Fruit fly (Drosophila melanogaster) whole organism, embryonic: ENCODE results near the gene CG32106.
A peak's percentile ranks its signal among the peaks of the same experiment; 100 is the strongest.

ENCODE experiments used
- Awh ChIP-seq: fragments of 200-800 bp; sonication (Bioruptor generic); IDR thresholded peaks from 2 replicates; pipeline ENCODE4, ENCODE4 v1.3.6; 2022; ENCODE audit warnings: missing biosample characterization, missing genetic modification characterization
- B-H1 ChIP-seq: fragments of 200-800 bp; sonication (Bioruptor generic); IDR thresholded peaks from 3 replicates; pipeline ENCODE4 v1.3.6; 2022; ENCODE audit warnings: missing biosample characterization, missing genetic modification characterization
- CG10274 ChIP-seq: fragments of 200-800 bp; sonication (Bioruptor generic); optimal IDR thresholded peaks from 3 replicates; lab custom pipeline; 2017; ENCODE audit warnings: missing biosample characterization, mild to moderate bottlenecking, missing genetic modification characterization
- CG13287 ChIP-seq: fragments of 200-800 bp; sonication (Bioruptor generic); IDR thresholded peaks from 2 replicates; pipeline ENCODE4 v1.3.6; 2022; ENCODE audit warnings: missing biosample characterization, missing genetic modification characterization; ENCODE audit not compliant: partially characterized antibody
- CG14860 ChIP-seq: fragments of 200-800 bp; sonication (Bioruptor generic); IDR thresholded peaks from 3 replicates; pipeline ENCODE4 v1.3.6; 2022; ENCODE audit warnings: missing biosample characterization, missing genetic modification characterization; ENCODE audit not compliant: partially characterized antibody
- CG1603 ChIP-seq: fragments of 200-800 bp; sonication (Bioruptor generic); optimal IDR thresholded peaks from 2 replicates; lab custom pipeline; 2019; ENCODE audit warnings: missing biosample characterization, mild to moderate bottlenecking, missing genetic modification characterization, moderate library complexity
- CG17361 ChIP-seq: fragments of 200-800 bp; sonication (Bioruptor generic); IDR thresholded peaks from 3 replicates; pipeline ENCODE4 v1.3.6; 2022; ENCODE audit warnings: missing biosample characterization, missing genetic modification characterization
- CG17802 ChIP-seq: fragments of 200-800 bp; sonication (Bioruptor generic); optimal IDR thresholded peaks from 2 replicates; lab custom pipeline; 2018; ENCODE audit warnings: missing biosample characterization, mild to moderate bottlenecking, missing genetic modification characterization, moderate library complexity
- CG18011 ChIP-seq: fragments of 200-800 bp; sonication (Bioruptor generic); optimal IDR thresholded peaks from 2 replicates; lab custom pipeline; 2017; ENCODE audit warnings: missing biosample characterization, missing genetic modification characterization, mild to moderate bottlenecking, moderate library complexity, missing genotype
- CG34224 ChIP-seq: fragments of 200-800 bp; sonication (Bioruptor generic); IDR thresholded peaks from 3 replicates; pipeline ENCODE4 v1.3.6; 2022; ENCODE audit warnings: missing biosample characterization, missing genetic modification characterization; ENCODE audit not compliant: partially characterized antibody
- CG4360 ChIP-seq: fragments of 200-800 bp; sonication (Bioruptor generic); IDR thresholded peaks from 2 replicates; pipeline ENCODE4 v1.3.6; 2022; ENCODE audit warnings: missing biosample characterization, missing genetic modification characterization
- CG8924 ChIP-seq: fragments of 200-800 bp; optimal IDR thresholded peaks from 3 replicates; lab custom pipeline; 2019; ENCODE audit warnings: missing biosample characterization, mild to moderate bottlenecking, missing genetic modification characterization, moderate library complexity
- D ChIP-seq, 2 experiments: fragments of 200-800 bp in 1 of 2; fragments of >200 bp in 1 of 2; sonication (Bioruptor generic) in 1 of 2; optimal IDR thresholded peaks; 2 replicates in 1 of 2; 3 replicates in 1 of 2; lab custom pipeline; 2017; ENCODE audit warnings: mild to moderate bottlenecking in 1 of 2, missing biosample characterization in 1 of 2, missing genetic modification characterization in 1 of 2, missing genetic modification reagents in 1 of 2
- Dad ChIP-seq: fragments of 200-800 bp; sonication (Bioruptor generic); optimal IDR thresholded peaks from 3 replicates; lab custom pipeline; 2016; ENCODE audit warnings: missing biosample characterization, missing genetic modification characterization
- Dp ChIP-seq: fragments of 200-800 bp; sonication (Bioruptor generic); optimal IDR thresholded peaks from 2 replicates; lab custom pipeline; 2018; ENCODE audit warnings: missing biosample characterization, mild to moderate bottlenecking, missing genetic modification characterization, moderate library complexity
- HLH4C ChIP-seq: fragments of 200-800 bp; sonication (Bioruptor generic); IDR thresholded peaks from 3 replicates; pipeline ENCODE4 v1.3.6; 2022; ENCODE audit warnings: missing biosample characterization, missing genetic modification characterization; ENCODE audit not compliant: partially characterized antibody
- Hand ChIP-seq: fragments of 200-800 bp; sonication (Bioruptor generic); optimal IDR thresholded peaks from 2 replicates; lab custom pipeline; 2017; ENCODE audit warnings: mild to moderate bottlenecking, missing biosample characterization, missing genetic modification reagents, missing genetic modification characterization
- Hmx ChIP-seq: fragments of 200-800 bp; sonication (Bioruptor generic); optimal IDR thresholded peaks from 2 replicates; lab custom pipeline; 2016; ENCODE audit warnings: missing biosample characterization, missing genetic modification characterization
- Med ChIP-seq: fragments of 200-800 bp; sonication (Bioruptor generic); peaks from one replicate; lab custom pipeline; 2016; ENCODE audit warnings: missing biosample characterization, missing genetic modification characterization, mild to moderate bottlenecking, inconsistent platforms, moderate library complexity
- Mrtf ChIP-seq: fragments of 200-800 bp; sonication (Bioruptor generic); IDR thresholded peaks from 3 replicates; pipeline ENCODE4 v1.3.6; 2022; ENCODE audit warnings: missing biosample characterization, missing genetic modification characterization
- PHDP ChIP-seq: fragments of 200-800 bp; sonication (Bioruptor generic); optimal IDR thresholded peaks from 3 replicates; lab custom pipeline; 2018; ENCODE audit warnings: missing biosample characterization, mild to moderate bottlenecking, missing genetic modification characterization, moderate library complexity
- Sin3A ChIP-seq: fragments of >200 bp; optimal IDR thresholded peaks from 2 replicates; lab custom pipeline; 2018
- Sry-δ ChIP-seq: fragments of 200-800 bp; sonication (Bioruptor generic); optimal IDR thresholded peaks from 2 replicates; lab custom pipeline; 2016; ENCODE audit warnings: missing biosample characterization, missing genetic modification characterization
- TFAM ChIP-seq: fragments of 200-800 bp; sonication (Bioruptor generic); optimal IDR thresholded peaks from 2 replicates; lab custom pipeline; 2017; ENCODE audit warnings: missing biosample characterization, missing genetic modification characterization, inconsistent platforms
- YL-1 ChIP-seq: fragments of 200-800 bp; sonication (Bioruptor generic); optimal IDR thresholded peaks from 3 replicates; lab custom pipeline; 2017; ENCODE audit warnings: missing biosample characterization, mild to moderate bottlenecking, missing genetic modification characterization
- dan ChIP-seq: fragments of 200-800 bp; sonication (Bioruptor generic); IDR thresholded peaks from 2 replicates; pipeline ENCODE4 v1.3.6; 2022; ENCODE audit warnings: missing biosample characterization, missing genetic modification characterization
- eyg ChIP-seq: fragments of 200-800 bp; sonication (Bioruptor generic); optimal IDR thresholded peaks from 3 replicates; lab custom pipeline; 2016; ENCODE audit warnings: missing biosample characterization, missing genetic modification characterization
- fru ChIP-seq: fragments of >200 bp; optimal IDR thresholded peaks from 2 replicates; lab custom pipeline; 2017
- hb ChIP-seq: fragments of 200-800 bp; sonication (Bioruptor generic); IDR thresholded peaks from 3 replicates; pipeline ENCODE4 v1.3.6; 2022; ENCODE audit warnings: missing biosample characterization, missing genetic modification characterization; ENCODE audit not compliant: partially characterized antibody
- inv ChIP-seq: fragments of 200-800 bp; sonication (Bioruptor generic); IDR thresholded peaks from 2 replicates; pipeline ENCODE4 v1.3.6; 2022; ENCODE audit warnings: missing biosample characterization, missing genetic modification characterization; ENCODE audit not compliant: partially characterized antibody
- ken ChIP-seq: fragments of 200-800 bp; sonication (Bioruptor generic); IDR thresholded peaks from 3 replicates; pipeline ENCODE4 v1.3.6; 2022; ENCODE audit warnings: missing biosample characterization, missing genetic modification characterization
- kni ChIP-seq: fragments of 200-800 bp; sonication (Bioruptor generic); optimal IDR thresholded peaks from 3 replicates; lab custom pipeline; 2017; ENCODE audit warnings: mild to moderate bottlenecking, missing biosample characterization, missing genetic modification reagents, missing genetic modification characterization
- lola ChIP-seq, 3 experiments: fragments of >200 bp in 2 of 3; fragments of 200-800 bp in 1 of 3; sonication (Bioruptor generic) in 1 of 3; optimal IDR thresholded peaks; 2 replicates each; lab custom pipeline; 2017 to 2019; ENCODE audit warnings: missing biosample characterization in 3 of 3, missing genetic modification characterization in 3 of 3, mild to moderate bottlenecking in 1 of 3, moderate library complexity in 1 of 3
- pita ChIP-seq: fragments of 200-800 bp; sonication (Bioruptor generic); optimal IDR thresholded peaks from 2 replicates; lab custom pipeline; 2017; ENCODE audit warnings: missing biosample characterization, mild to moderate bottlenecking, missing genetic modification characterization
- pnt ChIP-seq: fragments of 200-800 bp; sonication (Bioruptor generic); optimal IDR thresholded peaks from 3 replicates; lab custom pipeline; 2016; ENCODE audit warnings: missing biosample characterization, missing genetic modification characterization
- run ChIP-seq: fragments of 200-800 bp; sonication (Bioruptor generic); optimal IDR thresholded peaks from 3 replicates; lab custom pipeline; 2018; ENCODE audit warnings: missing biosample characterization, mild to moderate bottlenecking, missing genetic modification characterization
- sna ChIP-seq: fragments of 200-800 bp; sonication (Bioruptor generic); IDR thresholded peaks from 2 replicates; pipeline ENCODE4 v1.3.6; 2022; ENCODE audit warnings: missing biosample characterization, missing genetic modification characterization; ENCODE audit not compliant: partially characterized antibody
- stwl ChIP-seq: fragments of 200-800 bp; sonication (Bioruptor generic); optimal IDR thresholded peaks from 3 replicates; lab custom pipeline; 2018; ENCODE audit warnings: missing biosample characterization, mild to moderate bottlenecking, missing genetic modification characterization, moderate library complexity
- tna ChIP-seq: fragments of 200-800 bp; sonication (Bioruptor generic); IDR thresholded peaks from 2 replicates; pipeline ENCODE4 v1.3.6; 2022; ENCODE audit warnings: missing biosample characterization, missing genetic modification characterization; ENCODE audit not compliant: partially characterized antibody
- trem ChIP-seq: fragments of 200-800 bp; optimal IDR thresholded peaks from 3 replicates; lab custom pipeline; 2019; ENCODE audit warnings: missing biosample characterization, mild to moderate bottlenecking, missing genetic modification characterization, moderate library complexity
- unpg ChIP-seq: fragments of 200-800 bp; sonication (Bioruptor generic); optimal IDR thresholded peaks from 3 replicates; lab custom pipeline; 2018; ENCODE audit warnings: missing biosample characterization, mild to moderate bottlenecking, missing genetic modification characterization, moderate library complexity
- zfh1 ChIP-seq: fragments of 200-800 bp; sonication (Bioruptor generic); IDR thresholded peaks from 3 replicates; pipeline ENCODE4 v1.3.6; 2022; ENCODE audit warnings: missing biosample characterization, missing genetic modification characterization

Gene CG32106

dm6 chr3L:12732742-12733141, 45.8 kb downstream of the CG32106 start (continued):
- TF ChIP-seq stwl (peak; percentile 36), Awh (GFP tag; lab: Robert Waterston, UW) (no peak), Hand (GFP tag; lab: Kevin White, UChicago) (no peak), trem (tag; lab: Kevin White, UChicago) (peak; percentile 43), kni (GFP tag; lab: Kevin White, UChicago) (no peak), Med (GFP tag; lab: Kevin White, UChicago) (peak; percentile 55), fru (lab: Kevin White, UChicago) (no peak), dan (GFP tag; lab: Robert Waterston, UW) (no peak), CG18011 (GFP tag; lab: Kevin White, UChicago) (no peak), sna (GFP tag; lab: Robert Waterston, UW) (peak; percentile 60; the same call in 1 of the 2 replicates), eyg (GFP tag; lab: Kevin White, UChicago) (no peak), CG17361 (peak; percentile 68; the same call in 2 of the 3 replicates), tna (GFP tag; lab: Robert Waterston, UW) (peak; percentile 71), unpg (GFP tag; lab: Kevin White, UChicago) (no peak), PHDP (no peak), CG34224 (peak; percentile 76), YL-1 (GFP tag; lab: Kevin White, UChicago) (no peak), pnt (GFP tag; lab: Kevin White, UChicago) (no peak), Sin3A (no peak), Dp (peak; percentile 99), pita (peak; percentile 52), hb (GFP tag; lab: Robert Waterston, UW) (peak; percentile 13; the same call in 1 of the 3 replicates), Sry-δ (GFP tag; lab: Kevin White, UChicago) (peak; percentile 34), run (tag; lab: Kevin White, UChicago) (no peak), ken (GFP tag; lab: Robert Waterston, UW) (no peak), lola (GFP tag; optimal IDR thresholded peaks at IDR 0.05; lab: Kevin White, UChicago) (no peak), HLH4C (GFP tag; lab: Robert Waterston, UW) (peak; percentile 67; the same call in 2 of the 3 replicates), Mrtf (no peak), TFAM (GFP tag; lab: Kevin White, UChicago) (no peak), D (optimal IDR thresholded peaks at IDR 0.05; lab: Kevin White, UChicago) (no peak), D (GFP tag; optimal IDR thresholded peaks at IDR 0.05; lab: Kevin White, UChicago) (no peak), CG17802 (tag; lab: Kevin White, UChicago) (no peak), B-H1 (GFP tag; lab: Robert Waterston, UW) (no peak), CG13287 (GFP tag; lab: Robert Waterston, UW) (peak; percentile 77), zfh1 (GFP tag; lab: Robert Waterston, UW) (no peak), CG1603 (tag; lab: Kevin White, UChicago) (peak; percentile 54), CG10274 (no peak), Hmx (GFP tag; lab: Kevin White, UChicago) (no peak), CG4360 (GFP tag; lab: Robert Waterston, UW) (no peak), inv (GFP tag; lab: Robert Waterston, UW) (peak; percentile 47; the same call in 1 of the 2 replicates), CG8924 (no peak), CG14860 (peak; percentile 38; the same call in 1 of the 3 replicates), Dad (GFP tag; lab: Kevin White, UChicago) (no peak)
